Worm (Caenorhabditis elegans) whole organism, young adult: ENCODE measurements around the gene hum-8.
A peak's percentile ranks its signal among the peaks of the same experiment; 100 is the strongest.

Experiments
- B0261.1 ChIP-seq: sonication (generic microtip); optimal IDR thresholded peaks from 2 replicates; lab custom pipeline; 2016; ENCODE audit warnings: mild to moderate bottlenecking, missing genetic modification characterization, moderate library complexity, missing compliant biosample characterization
- C06A6.2 ChIP-seq: fragments of 200-800 bp; sonication (Bioruptor generic); conservative IDR thresholded peaks from 2 replicates; pipeline ENCODE4 v1.3.6; 2022; ENCODE audit warnings: missing genetic modification characterization, missing compliant biosample characterization
- D2030.7 ChIP-seq: fragments of 200-800 bp; sonication (Bioruptor generic); IDR thresholded peaks from 2 replicates; pipeline ENCODE4 v1.3.6; 2022; ENCODE audit warnings: missing genetic modification reagents, missing genetic modification characterization, missing compliant biosample characterization
- F10E7.11 ChIP-seq: sonication (generic microtip); optimal IDR thresholded peaks from 2 replicates; lab custom pipeline; 2017; ENCODE audit warnings: mild to moderate bottlenecking, missing genetic modification characterization, moderate library complexity, missing compliant biosample characterization
- F22D6.2 ChIP-seq: sonication (generic microtip); optimal IDR thresholded peaks from 2 replicates; lab custom pipeline; 2016; ENCODE audit warnings: mild to moderate bottlenecking, missing genetic modification characterization, missing compliant biosample characterization
- F39B2.1 ChIP-seq: fragments of 200-800 bp; sonication (Bioruptor generic); IDR thresholded peaks from 2 replicates; pipeline ENCODE4 v1.3.6; 2022; ENCODE audit warnings: missing genetic modification reagents, missing genetic modification characterization, missing compliant biosample characterization
- F49E8.2 ChIP-seq: sonication (generic microtip); optimal IDR thresholded peaks from 3 replicates; lab custom pipeline; 2017; ENCODE audit warnings: missing genetic modification characterization, mild to moderate bottlenecking, missing compliant biosample characterization, antibody characterized with exemption, moderate library complexity; ENCODE audit not compliant: insufficient read depth
- F57A8.1 ChIP-seq: fragments of 200-800 bp; sonication (Bioruptor generic); optimal IDR thresholded peaks from 2 replicates; lab custom pipeline; 2018; ENCODE audit warnings: mild to moderate bottlenecking, missing genetic modification characterization, moderate library complexity, missing compliant biosample characterization
- T26A5.8 ChIP-seq: sonication (generic microtip); optimal IDR thresholded peaks from 2 replicates; lab custom pipeline; 2016; ENCODE audit warnings: missing genetic modification characterization, missing compliant biosample characterization
- Y53F4B.3 ChIP-seq: fragments of 200-800 bp; sonication (Bioruptor generic); IDR thresholded peaks from 2 replicates; pipeline ENCODE4 v1.3.6; 2022; ENCODE audit warnings: missing genetic modification reagents, missing genetic modification characterization, missing compliant biosample characterization
- Y67H2A.10 ChIP-seq: fragments of 200-800 bp; sonication (Bioruptor generic); conservative IDR thresholded peaks from 2 replicates; pipeline ENCODE4 v1.3.6; 2022; ENCODE audit warnings: missing genetic modification reagents, missing genetic modification characterization, missing compliant biosample characterization
- Y95B8A.8 ChIP-seq: fragments of 200-800 bp; sonication (Bioruptor generic); IDR thresholded peaks from 2 replicates; pipeline ENCODE4 v1.3.6; 2022; ENCODE audit warnings: missing genetic modification reagents, missing genetic modification characterization, missing compliant biosample characterization
- bed-1 ChIP-seq: fragments of 200-800 bp; sonication (Bioruptor generic); IDR thresholded peaks from 2 replicates; pipeline ENCODE4 v1.3.6; 2022; ENCODE audit warnings: missing genetic modification reagents, missing genetic modification characterization, missing compliant biosample characterization
- bed-2 ChIP-seq: fragments of 200-800 bp; sonication (Bioruptor generic); IDR thresholded peaks from 2 replicates; pipeline ENCODE4 v1.3.6; 2022; ENCODE audit warnings: missing genetic modification reagents, missing genetic modification characterization, missing compliant biosample characterization
- ccch-3 ChIP-seq: fragments of 200-800 bp; sonication (Bioruptor generic); optimal IDR thresholded peaks from 2 replicates; lab custom pipeline; 2018; ENCODE audit warnings: mild to moderate bottlenecking, missing genetic modification characterization, missing compliant biosample characterization
- cebp-1 ChIP-seq, 2 experiments: fragments of 200-800 bp in 1 of 2; sonication (Bioruptor generic) in 1 of 2; sonication (generic microtip) in 1 of 2; IDR thresholded peaks in 1 of 2; optimal IDR thresholded peaks in 1 of 2; 2 replicates each; pipeline versions ENCODE4 v1.3.6 to Lab custom; 2017 to 2022; ENCODE audit warnings: missing compliant biosample characterization in 2 of 2, missing genetic modification characterization in 2 of 2, mild to moderate bottlenecking in 1 of 2, missing genetic modification reagents in 1 of 2, moderate library complexity in 1 of 2
- ceh-40 ChIP-seq: fragments of 200-800 bp; sonication (Bioruptor generic); IDR thresholded peaks from 2 replicates; pipeline ENCODE4 v1.3.6; 2022; ENCODE audit warnings: missing genetic modification characterization, missing compliant biosample characterization
- ceh-91 ChIP-seq: fragments of 200-800 bp; sonication (Bioruptor generic); IDR thresholded peaks from 2 replicates; pipeline ENCODE4 v1.3.6; 2022; ENCODE audit warnings: missing genetic modification reagents, missing genetic modification characterization, missing compliant biosample characterization
- dox-1 ChIP-seq: fragments of 200-800 bp; sonication (Bioruptor generic); IDR thresholded peaks from 2 replicates; pipeline ENCODE4 v1.3.6; 2022; ENCODE audit warnings: missing genetic modification reagents, missing genetic modification characterization, missing compliant biosample characterization
- efl-1 ChIP-seq: fragments of 150-350 bp; optimal IDR thresholded peaks from 2 replicates; lab custom pipeline; 2014; ENCODE audit warnings: missing biosample characterization, missing genetic modification reagents, missing genetic modification characterization
- egl-18 ChIP-seq: fragments of 200-800 bp; sonication (Bioruptor generic); IDR thresholded peaks from 2 replicates; pipeline ENCODE4 v1.3.6; 2022; ENCODE audit warnings: missing genetic modification reagents, missing genetic modification characterization, missing compliant biosample characterization
- egl-44 ChIP-seq: fragments of 200-800 bp; sonication (Bioruptor generic); IDR thresholded peaks from 2 replicates; pipeline ENCODE4 v1.3.6; 2022; ENCODE audit warnings: missing genetic modification reagents, missing genetic modification characterization, missing compliant biosample characterization
- him-1 ChIP-seq: sonication (generic microtip); optimal IDR thresholded peaks from 2 replicates; lab custom pipeline; 2016; ENCODE audit warnings: missing genotype, missing genetic modification reagents, missing genetic modification characterization, missing compliant biosample characterization
- hrde-1 ChIP-seq: sonication (generic microtip); optimal IDR thresholded peaks from 2 replicates; lab custom pipeline; 2016; ENCODE audit warnings: missing genetic modification characterization, mild to moderate bottlenecking, missing compliant biosample characterization, moderate library complexity, missing genotype, missing genetic modification reagents, borderline replicate concordance
- lin-26 ChIP-seq: fragments of 200-800 bp; sonication (Bioruptor generic); IDR thresholded peaks from 2 replicates; pipeline ENCODE4 v1.3.6; 2022; ENCODE audit warnings: missing genetic modification reagents, missing genetic modification characterization, missing compliant biosample characterization
- lin-54 ChIP-seq: fragments of 200-800 bp; sonication (Bioruptor generic); optimal IDR thresholded peaks from 2 replicates; lab custom pipeline; 2018; ENCODE audit warnings: mild to moderate bottlenecking, missing genetic modification characterization, missing compliant biosample characterization
- mel-28 ChIP-seq: sonication (generic microtip); optimal IDR thresholded peaks from 2 replicates; lab custom pipeline; 2016; ENCODE audit warnings: borderline replicate concordance, mild to moderate bottlenecking, missing genetic modification characterization, missing compliant biosample characterization
- nhr-120 ChIP-seq: fragments of 200-800 bp; sonication (Bioruptor generic); IDR thresholded peaks from 2 replicates; pipeline ENCODE4 v1.3.6; 2022; ENCODE audit warnings: missing genetic modification characterization, missing compliant biosample characterization
- nhr-80 ChIP-seq: sonication (generic microtip); optimal IDR thresholded peaks from 2 replicates; lab custom pipeline; 2016; ENCODE audit warnings: missing genetic modification characterization, missing compliant biosample characterization
- rcor-1 ChIP-seq: fragments of 200-800 bp; sonication (Bioruptor generic); IDR thresholded peaks from 2 replicates; pipeline ENCODE4 v1.3.6; 2022; ENCODE audit warnings: missing genetic modification reagents, missing genetic modification characterization, missing compliant biosample characterization
- repo-1 ChIP-seq: sonication (generic microtip); optimal IDR thresholded peaks from 2 replicates; lab custom pipeline; 2017; ENCODE audit warnings: mild to moderate bottlenecking, missing genetic modification characterization, missing compliant biosample characterization
- sea-2 ChIP-seq: fragments of 200-800 bp; sonication (Bioruptor generic); IDR thresholded peaks from 2 replicates; pipeline ENCODE4 v1.3.6; 2022; ENCODE audit warnings: missing genetic modification characterization, missing compliant biosample characterization
- snpc-1.1 ChIP-seq: sonication (generic microtip); optimal IDR thresholded peaks from 2 replicates; lab custom pipeline; 2017; ENCODE audit warnings: missing genetic modification characterization, mild to moderate bottlenecking, missing compliant biosample characterization, antibody characterized with exemption, moderate library complexity, missing genotype, missing genetic modification reagents; ENCODE audit not compliant: insufficient read depth
- snpc-3.4 ChIP-seq: sonication (generic microtip); optimal IDR thresholded peaks from 2 replicates; lab custom pipeline; 2017; ENCODE audit warnings: missing genetic modification characterization, mild to moderate bottlenecking, missing compliant biosample characterization, antibody characterized with exemption, moderate library complexity, missing genotype, missing genetic modification reagents
- sptf-2 ChIP-seq: fragments of 200-800 bp; sonication (Bioruptor generic); optimal IDR thresholded peaks from 2 replicates; lab custom pipeline; 2018; ENCODE audit warnings: mild to moderate bottlenecking, missing genetic modification characterization, missing compliant biosample characterization
- unc-130 ChIP-seq: sonication (generic microtip); optimal IDR thresholded peaks from 2 replicates; lab custom pipeline; 2016; ENCODE audit warnings: missing genetic modification reagents, missing genetic modification characterization, missing compliant biosample characterization
- ztf-18 ChIP-seq: sonication (generic microtip); optimal IDR thresholded peaks from 2 replicates; lab custom pipeline; 2016; ENCODE audit warnings: missing genotype, mild to moderate bottlenecking, missing genetic modification characterization, missing compliant biosample characterization
- ztf-25 ChIP-seq: fragments of 200-800 bp; sonication (Bioruptor generic); IDR thresholded peaks from 2 replicates; pipeline ENCODE4 v1.3.6; 2022; ENCODE audit warnings: missing genetic modification reagents, missing genetic modification characterization, missing compliant biosample characterization
- ztf-6 ChIP-seq: fragments of 200-800 bp; sonication (Bioruptor generic); IDR thresholded peaks from 2 replicates; pipeline ENCODE4 v1.3.6; 2022; ENCODE audit warnings: missing genetic modification reagents, missing genetic modification characterization, missing compliant biosample characterization

hum-8 gene

ce11 chrIV:410420-410891 lies 29.9 kb downstream of the hum-8 start, which contains the start of gene T07A9.12 (continued):
- peak; percentile 2 for TF ChIP-seq lin-54 (GFP tag; lab: Kevin White, UChicago)
- no peak for TF ChIP-seq mel-28 (tag; lab: Kevin White, UChicago)
- no peak for TF ChIP-seq F10E7.11 (tag; lab: Kevin White, UChicago)
- TF ChIP-seq sea-2, result no peak
- TF ChIP-seq unc-130, result no peak
- no peak for TF ChIP-seq F22D6.2
- TF ChIP-seq hrde-1 (tag; lab: Kevin White, UChicago), result no peak
- TF ChIP-seq egl-18 (GFP tag; lab: Robert Waterston, UW), result no peak
- TF ChIP-seq F49E8.2 (tag; lab: Kevin White, UChicago), result no peak
- no peak for TF ChIP-seq egl-44 (GFP tag; lab: Robert Waterston, UW)
- no peak for TF ChIP-seq bed-1 (GFP tag; lab: Robert Waterston, UW)
- TF ChIP-seq T26A5.8, result no peak
- no peak for TF ChIP-seq cebp-1 (GFP tag; IDR thresholded peaks at IDR 0.05; lab: Robert Waterston, UW)
- peak; percentile 67 for TF ChIP-seq cebp-1 (tag; optimal IDR thresholded peaks at IDR 0.05; lab: Kevin White, UChicago)
- no peak for TF ChIP-seq efl-1 (GFP tag; lab: Kevin White, UChicago)
- TF ChIP-seq ceh-91 (GFP tag; lab: Robert Waterston, UW), result no peak
- TF ChIP-seq lin-26 (GFP tag; lab: Robert Waterston, UW), result no peak
- no peak for TF ChIP-seq sptf-2 (GFP tag; lab: Kevin White, UChicago)
- TF ChIP-seq, all 124 proteins: peak for 15

- no peak for TF ChIP-seq ccch-3 (GFP tag; lab: Kevin White, UChicago)
- no peak for TF ChIP-seq ztf-25
- TF ChIP-seq ztf-6 (GFP tag; lab: Robert Waterston, UW), result no peak
- TF ChIP-seq snpc-3.4 (tag; lab: Kevin White, UChicago), result no peak
- no peak for TF ChIP-seq dox-1 (GFP tag; lab: Robert Waterston, UW)
- no peak for TF ChIP-seq ceh-91 (GFP tag; lab: Robert Waterston, UW)
- TF ChIP-seq repo-1 (tag; lab: Kevin White, UChicago), result no peak
- TF ChIP-seq him-1, result no peak
Observed at ce11 chrIV:409935-410334, 30.4 kb downstream of the hum-8 start, which contains the start of gene kgb-1. Gene kgb-1, minus strand, starts transcription at chrIV:410035.

ce11 chrIV:408892-409291 lies 31.5 kb downstream of the hum-8 start:
- TF ChIP-seq Y95B8A.8 (GFP tag; lab: Robert Waterston, UW) (no peak), nhr-80 (peak; percentile 19)

- no peak for TF ChIP-seq snpc-1.1 (tag; lab: Kevin White, UChicago)
- no peak for TF ChIP-seq bed-1 (GFP tag; lab: Robert Waterston, UW)
- TF ChIP-seq rcor-1 (GFP tag; lab: Robert Waterston, UW), result no peak
- TF ChIP-seq nhr-120 (GFP tag; lab: Robert Waterston, UW), result no peak
- TF ChIP-seq F57A8.1 (GFP tag; lab: Kevin White, UChicago), result no peak
- TF ChIP-seq D2030.7 (GFP tag; lab: Robert Waterston, UW), result no peak
- no peak for TF ChIP-seq sea-2
- TF ChIP-seq Y67H2A.10 (GFP tag; lab: Robert Waterston, UW), result no peak
- TF ChIP-seq B0261.1 (tag; lab: Kevin White, UChicago), result no peak
- no peak for TF ChIP-seq C06A6.2 (GFP tag; lab: Robert Waterston, UW)
- TF ChIP-seq bed-2 (GFP tag; lab: Robert Waterston, UW), result no peak
- TF ChIP-seq ceh-40 (GFP tag; lab: Robert Waterston, UW), result no peak
- TF ChIP-seq ztf-18 (tag; lab: Kevin White, UChicago), result no peak
- TF ChIP-seq F39B2.1, result no peak
- no peak for TF ChIP-seq ceh-91 (GFP tag; lab: Robert Waterston, UW)
- no peak for TF ChIP-seq T26A5.8
- no peak for TF ChIP-seq Y53F4B.3 (GFP tag; lab: Robert Waterston, UW)
Observed at ce11 chrIV:401395-401794, 39.0 kb downstream of the hum-8 start, which contains the start of gene gpa-4. Gene gpa-4, plus strand, starts transcription at chrIV:401695.
